Worm (Caenorhabditis elegans) whole organism, L2 larva: ENCODE data around the gene jmjd-3.2.

Experiments
- R02D3.7 ChIP-seq: fragments of 150-350 bp; optimal IDR thresholded peaks from 2 replicates; lab custom pipeline; 2014; ENCODE audit warnings: missing biosample characterization, missing genetic modification characterization
- ZK546.5 ChIP-seq: sonication (generic microtip); optimal IDR thresholded peaks from 2 replicates; lab custom pipeline; 2017; ENCODE audit warnings: missing biosample characterization, missing genetic modification characterization
- alr-1 ChIP-seq: fragments of 150-350 bp; optimal IDR thresholded peaks from 2 replicates; lab custom pipeline; 2014; ENCODE audit warnings: missing biosample characterization, missing genetic modification characterization
- aly-2 ChIP-seq: fragments of 150-350 bp; optimal IDR thresholded peaks from 2 replicates; lab custom pipeline; 2014; ENCODE audit warnings: missing biosample characterization, missing genetic modification characterization
- ama-1 ChIP-seq: fragments of 150-350 bp; optimal IDR thresholded peaks from 2 replicates; lab custom pipeline; 2018; ENCODE audit warnings: inconsistent platforms
- dmd-4 ChIP-seq: sonication (generic microtip); optimal IDR thresholded peaks from 2 replicates; lab custom pipeline; 2017; ENCODE audit warnings: missing biosample characterization, missing genetic modification characterization
- mdl-1 ChIP-seq, 2 experiments: fragments of 150-350 bp in 1 of 2; sonication (generic microtip) in 1 of 2; optimal IDR thresholded peaks; 2 replicates each; lab custom pipeline; 2017; ENCODE audit warnings: missing biosample characterization in 2 of 2, missing genetic modification characterization in 2 of 2
- nhr-237 ChIP-seq: fragments of 150-350 bp; optimal IDR thresholded peaks from 2 replicates; lab custom pipeline; 2014; ENCODE audit warnings: missing biosample characterization, missing genetic modification characterization
- nhr-77 ChIP-seq: fragments of 150-350 bp; optimal IDR thresholded peaks from 2 replicates; lab custom pipeline; 2014; ENCODE audit warnings: missing biosample characterization, missing genetic modification characterization
- skn-1 ChIP-seq: sonication (generic microtip); optimal IDR thresholded peaks from 2 replicates; lab custom pipeline; 2017; ENCODE audit warnings: missing biosample characterization, missing genetic modification characterization
- snpc-4 ChIP-seq: fragments of 150-350 bp; optimal IDR thresholded peaks from 2 replicates; lab custom pipeline; 2014; ENCODE audit warnings: missing biosample characterization, missing genetic modification characterization
- zag-1 ChIP-seq: fragments of 150-350 bp; optimal IDR thresholded peaks from 2 replicates; lab custom pipeline; 2014; ENCODE audit warnings: missing biosample characterization, missing genetic modification characterization

- TF ChIP-seq snpc-4 (tag; lab: Kevin White, UChicago) = no peak
- TF ChIP-seq aly-2 (tag; lab: Kevin White, UChicago) = no peak
- no peak for TF ChIP-seq skn-1 (tag; lab: Kevin White, UChicago)
- TF ChIP-seq nhr-237 = no peak
- no peak for TF ChIP-seq dmd-4 (tag; lab: Kevin White, UChicago)
- no peak for TF ChIP-seq nhr-77 (tag; lab: Kevin White, UChicago)
- TF ChIP-seq R02D3.7 = no peak
- TF ChIP-seq ZK546.5 (tag; lab: Kevin White, UChicago) = no peak
- TF ChIP-seq mdl-1 (tag; optimal IDR thresholded peaks at IDR 0.05; lab: Kevin White, UChicago) = no peak
- no peak for TF ChIP-seq ama-1
- TF ChIP-seq zag-1 = no peak
- no peak for TF ChIP-seq alr-1
Measured at ce11 chrX:14430436-14430835, 17.6 kb upstream of the jmjd-3.2 start.
